Worm (Caenorhabditis elegans): Measurements from ENCODE around the gene sulp-8.

ce11 chrV:9714909-9715308 lies 41.4 kb upstream of the sulp-8 start, which contains the start of gene F40F9.3:
- TF ChIP-seq ama-1 (optimal IDR thresholded peaks at IDR 0.05) (no peak), rnt-1 (tag; optimal IDR thresholded peaks at IDR 0.05) (no peak), lim-6 (tag; optimal IDR thresholded peaks at IDR 0.05) (no peak)
